3 fruit fly cellular contexts compared by ENCODE assay signal in the genomic region with DNA sequence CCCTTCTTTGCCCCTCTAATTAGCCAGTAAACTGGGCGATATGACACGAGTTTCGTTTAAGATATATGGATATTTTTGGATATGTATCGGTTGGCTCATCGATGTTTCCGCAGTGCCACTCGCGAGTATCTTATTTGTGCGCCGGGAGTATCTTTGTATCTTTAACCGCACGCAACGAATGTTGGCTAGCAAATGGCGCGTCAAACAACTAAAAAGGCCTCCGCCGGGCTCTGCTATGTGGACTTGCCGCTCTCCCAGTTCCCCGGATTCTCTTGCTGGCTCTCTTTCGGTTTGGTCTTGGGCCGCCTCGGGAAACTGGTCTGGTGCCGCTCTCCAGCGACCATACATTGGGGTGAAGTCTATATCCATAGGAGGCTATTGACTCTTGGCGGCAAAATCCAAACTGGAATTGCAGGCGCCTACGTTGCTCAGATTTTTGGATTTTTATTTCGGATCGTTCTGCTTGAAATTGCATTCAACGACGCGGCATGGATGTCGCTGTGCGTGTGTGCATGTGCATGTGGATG.
TF ChIP-seq lines count a peak whose summit lies in the region.

No protein-coding gene starts in this region.

TF ChIP-seq in whole organism, embryonic, 481 proteins besides CTCF, POLR2A, EP300 and RAD21 (continued from another document and continues in another):
- TF ChIP-seq Hr51 (GFP tag; optimal IDR thresholded peaks at IDR 0.05; lab: Kevin White, UChicago) (no peak), scrt (GFP tag; optimal IDR thresholded peaks at IDR 0.05; lab: Kevin White, UChicago) (peak; percentile 69), tna (GFP tag; IDR thresholded peaks at IDR 0.05; lab: Robert Waterston, UW; ENCODE audit: partially characterized antibody) (no peak), sqz (GFP tag; optimal IDR thresholded peaks at IDR 0.05; lab: Kevin White, UChicago) (no peak), gsb (GFP tag; IDR thresholded peaks at IDR 0.05; lab: Robert Waterston, UW) (0 out of 2 replicates have a peak, but pooled peaks have one; percentile 26), bsh (GFP tag; optimal IDR thresholded peaks at IDR 0.05; lab: Kevin White, UChicago) (peak in 1 of 2 experiments; percentile 29), lbe (GFP tag; optimal IDR thresholded peaks at IDR 0.05; lab: Kevin White, UChicago) (peak; percentile 20), CG1233 (GFP tag; optimal IDR thresholded peaks at IDR 0.05; lab: Kevin White, UChicago) (peak; percentile 28), vvl (GFP tag; IDR thresholded peaks at IDR 0.05; lab: Robert Waterston, UW) (peak; percentile 44; the same call in 1 of the 2 replicates), ATbp (GFP tag; optimal IDR thresholded peaks at IDR 0.05; lab: Kevin White, UChicago) (no peak), Mrtf (GFP tag; IDR thresholded peaks at IDR 0.05; lab: Robert Waterston, UW) (no peak), sna (GFP tag; IDR thresholded peaks at IDR 0.05; lab: Robert Waterston, UW; ENCODE audit: partially characterized antibody) (0 out of 2 replicates have a peak, but pooled peaks have one; percentile 40), bigmax (GFP tag; optimal IDR thresholded peaks at IDR 0.05; lab: Kevin White, UChicago) (no peak), hkb (optimal IDR thresholded peaks at IDR 0.05; lab: Kevin White, UChicago) (no peak), hkb (GFP tag; IDR thresholded peaks at IDR 0.05; lab: Robert Waterston, UW) (peak; percentile 24; the same call in 1 of the 2 replicates), so (GFP tag; IDR thresholded peaks at IDR 0.05; lab: Robert Waterston, UW) (peak; percentile 46; the same call in 1 of the 3 replicates), CG12299 (tag; optimal IDR thresholded peaks at IDR 0.05; lab: Kevin White, UChicago) (peak; percentile 7), Awh (GFP tag; IDR thresholded peaks at IDR 0.05; lab: Robert Waterston, UW) (peak; percentile 35; the same call in 1 of the 2 replicates), gro (GFP tag; optimal IDR thresholded peaks at IDR 0.05; lab: Kevin White, UChicago) (peak; percentile 7), zen2 (GFP tag; IDR thresholded peaks at IDR 0.05; lab: Robert Waterston, UW; ENCODE audit: partially characterized antibody) (0 out of 3 replicates have a peak, but pooled peaks have one; percentile 43), CG17385 (GFP tag; optimal IDR thresholded peaks at IDR 0.05; lab: Kevin White, UChicago) (peak; percentile 12), HLH54F (GFP tag; optimal IDR thresholded peaks at IDR 0.05; lab: Kevin White, UChicago) (no peak), sens (GFP tag; lab: Kevin White, UChicago) (peak; percentile 69), kni (GFP tag; optimal IDR thresholded peaks at IDR 0.05; lab: Kevin White, UChicago) (peak; percentile 75), Deaf1 (tag; optimal IDR thresholded peaks at IDR 0.05; lab: Kevin White, UChicago) (peak; percentile 53), BtbVII (GFP tag; optimal IDR thresholded peaks at IDR 0.05; lab: Kevin White, UChicago) (peak; percentile 8), CG11695 (GFP tag; IDR thresholded peaks at IDR 0.05; lab: Robert Waterston, UW) (no peak), Pdp1 (GFP tag; optimal IDR thresholded peaks at IDR 0.05; lab: Kevin White, UChicago) (peak in 1 of 2 experiments; percentile 20), Max (GFP tag; optimal IDR thresholded peaks at IDR 0.05; lab: Kevin White, UChicago) (no peak), CG2712 (tag; optimal IDR thresholded peaks at IDR 0.05; lab: Kevin White, UChicago) (peak; percentile 13), CG34422 (GFP tag; IDR thresholded peaks at IDR 0.05; lab: Robert Waterston, UW) (peak; percentile 10; the same call in 1 of the 3 replicates), Nf-YA (GFP tag; IDR thresholded peaks at IDR 0.05; lab: Robert Waterston, UW) (0 out of 2 replicates have a peak, but pooled peaks have one; percentile 28), Aef1 (GFP tag; IDR thresholded peaks at IDR 0.05; lab: Robert Waterston, UW) (no peak), Neu2 (GFP tag; optimal IDR thresholded peaks at IDR 0.05; lab: Kevin White, UChicago; ENCODE audit: borderline replicate concordance) (no peak), CG13287 (GFP tag; IDR thresholded peaks at IDR 0.05; lab: Robert Waterston, UW; ENCODE audit: partially characterized antibody) (0 out of 2 replicates have a peak, but pooled peaks have one; percentile 33), Bgb (GFP tag; IDR thresholded peaks at IDR 0.05; lab: Robert Waterston, UW; ENCODE audit: partially characterized antibody) (peak; percentile 42; the same call in 1 of the 2 replicates), Atf6 (GFP tag; IDR thresholded peaks at IDR 0.05; lab: Robert Waterston, UW) (peak; percentile 16; the same call in 1 of the 2 replicates)

TF ChIP-seq in whole organism, prepupa, 60 proteins besides CTCF, POLR2A, EP300 and RAD21 (continued from another document):
- TF ChIP-seq Sox15 (GFP tag; optimal IDR thresholded peaks at IDR 0.05; lab: Kevin White, UChicago) = no peak
- no peak for TF ChIP-seq OdsH (GFP tag; optimal IDR thresholded peaks at IDR 0.05; lab: Kevin White, UChicago)
- TF ChIP-seq vri (GFP tag; optimal IDR thresholded peaks at IDR 0.05; lab: Kevin White, UChicago) = peak; percentile 26
- peak; percentile 56; the same call in 1 of the 2 replicates for TF ChIP-seq CG15336 (GFP tag; IDR thresholded peaks at IDR 0.05; lab: Robert Waterston, UW)
- no peak for TF ChIP-seq Blimp-1 (GFP tag; optimal IDR thresholded peaks at IDR 0.05; lab: Kevin White, UChicago)
- TF ChIP-seq Smox (GFP tag; optimal IDR thresholded peaks at IDR 0.05; lab: Kevin White, UChicago) = no peak
- no peak for TF ChIP-seq dac (GFP tag; optimal IDR thresholded peaks at IDR 0.05; lab: Kevin White, UChicago)
- TF ChIP-seq ss (GFP tag; optimal IDR thresholded peaks at IDR 0.05; lab: Kevin White, UChicago) = peak; percentile 60 to 70
- TF ChIP-seq fd59A (GFP tag; optimal IDR thresholded peaks at IDR 0.05; lab: Kevin White, UChicago) = no peak
- no peak for TF ChIP-seq Ets96B (tag; optimal IDR thresholded peaks at IDR 0.05; lab: Kevin White, UChicago)
- TF ChIP-seq CG6276 (GFP tag; optimal IDR thresholded peaks at IDR 0.05; lab: Kevin White, UChicago) = peak; percentile 56
- TF ChIP-seq CG3032 (tag; optimal IDR thresholded peaks at IDR 0.05; lab: Kevin White, UChicago) = no peak
- peak; percentile 40 for TF ChIP-seq dsx (GFP tag; optimal IDR thresholded peaks at IDR 0.05; lab: Kevin White, UChicago; ENCODE audit: poor library complexity, severe bottlenecking)
- TF ChIP-seq topi (GFP tag; optimal IDR thresholded peaks at IDR 0.05; lab: Kevin White, UChicago) = no peak
- peak; percentile 57 for TF ChIP-seq CG6808 (GFP tag; optimal IDR thresholded peaks at IDR 0.05; lab: Kevin White, UChicago)
- TF ChIP-seq acj6 (GFP tag; optimal IDR thresholded peaks at IDR 0.05; lab: Kevin White, UChicago) = no peak
- TF ChIP-seq CG10631 (GFP tag; optimal IDR thresholded peaks at IDR 0.05; lab: Kevin White, UChicago) = no peak
- TF ChIP-seq CG3919 (GFP tag; optimal IDR thresholded peaks at IDR 0.05; lab: Kevin White, UChicago) = peak; percentile 31
- TF ChIP-seq CG7368 (GFP tag; optimal IDR thresholded peaks at IDR 0.05; lab: Kevin White, UChicago) = no peak
- peak; percentile 23 for TF ChIP-seq CG9139 (GFP tag; optimal IDR thresholded peaks at IDR 0.05; lab: Kevin White, UChicago)
- TF ChIP-seq CG6163 (GFP tag; IDR thresholded peaks at IDR 0.05; lab: Robert Waterston, UW) = no peak
- no peak; the same call in 2 of the 3 replicates for TF ChIP-seq eg (GFP tag; IDR thresholded peaks at IDR 0.05; lab: Robert Waterston, UW)
- TF ChIP-seq fkh (GFP tag; optimal IDR thresholded peaks at IDR 0.05; lab: Kevin White, UChicago) = no peak
- no peak for TF ChIP-seq CG31627 (GFP tag; optimal IDR thresholded peaks at IDR 0.05; lab: Kevin White, UChicago)
- TF ChIP-seq fd85E (GFP tag; optimal IDR thresholded peaks at IDR 0.05; lab: Kevin White, UChicago) = no peak
- TF ChIP-seq pdm3 (GFP tag; optimal IDR thresholded peaks at IDR 0.05; lab: Kevin White, UChicago) = no peak
- peak; percentile 81 for TF ChIP-seq Eip78C (GFP tag; lab: Kevin White, UChicago)
- peak; percentile 35 for TF ChIP-seq net (GFP tag; optimal IDR thresholded peaks at IDR 0.05; lab: Kevin White, UChicago)
- no peak for TF ChIP-seq CG6792 (GFP tag; optimal IDR thresholded peaks at IDR 0.05; lab: Kevin White, UChicago)
- TF ChIP-seq achi (GFP tag; optimal IDR thresholded peaks at IDR 0.05; lab: Kevin White, UChicago) = no peak
- TF ChIP-seq CG8319 (GFP tag; optimal IDR thresholded peaks at IDR 0.05; lab: Kevin White, UChicago) = no peak
- peak; percentile 87 for TF ChIP-seq CG1621 (tag; optimal IDR thresholded peaks at IDR 0.05; lab: Kevin White, UChicago)
- no peak for TF ChIP-seq Hr4 (GFP tag; optimal IDR thresholded peaks at IDR 0.05; lab: Kevin White, UChicago)
- TF ChIP-seq esn (GFP tag; optimal IDR thresholded peaks at IDR 0.05; lab: Kevin White, UChicago) = no peak
- TF ChIP-seq svp (GFP tag; lab: Kevin White, UChicago) = no peak
- TF ChIP-seq CG8119 (GFP tag; IDR thresholded peaks at IDR 0.05; lab: Robert Waterston, UW) = peak; percentile 62; the same call in 1 of the 3 replicates
- peak; percentile 54 for TF ChIP-seq CG16779 (tag; optimal IDR thresholded peaks at IDR 0.05; lab: Kevin White, UChicago)

TF ChIP-seq in whole organism, wandering third instar larva, 38 proteins besides CTCF, POLR2A, EP300 and RAD21 (continued from another document):
- TF ChIP-seq jim (GFP tag; optimal IDR thresholded peaks at IDR 0.05; lab: Kevin White, UChicago) = no peak
- no peak for TF ChIP-seq Rel (GFP tag; optimal IDR thresholded peaks at IDR 0.05; lab: Kevin White, UChicago)
- no peak for TF ChIP-seq Rel (tag; optimal IDR thresholded peaks at IDR 0.05; lab: Kevin White, UChicago)
